Worm (Caenorhabditis elegans): ENCODE results near the gene fut-6.

DNA sequence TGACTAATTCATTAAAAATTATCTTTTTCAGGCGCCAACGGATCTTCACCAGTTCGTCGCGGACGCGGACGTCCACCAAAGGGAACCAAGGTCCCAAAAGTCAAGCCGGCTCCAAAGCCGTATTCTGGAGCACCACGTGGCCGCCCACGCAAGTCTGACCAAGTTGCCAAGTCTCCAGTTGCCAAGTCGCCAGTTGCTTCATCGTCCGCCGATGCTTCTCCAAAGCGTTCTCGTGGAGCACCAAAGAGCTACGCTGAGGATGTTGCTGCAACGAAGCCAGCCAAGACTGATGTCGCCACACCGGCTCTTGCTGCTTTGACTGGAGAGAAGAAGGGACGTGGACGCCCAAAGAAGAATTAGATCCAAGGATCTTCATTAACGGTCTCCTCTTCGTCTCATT lies 17.5 kb upstream of the fut-6 start:
- TF ChIP-seq lsy-2 (tag; optimal IDR thresholded peaks at IDR 0.05) (no peak), ZK546.5 (tag; optimal IDR thresholded peaks at IDR 0.05) (no peak), egl-27 (tag; optimal IDR thresholded peaks at IDR 0.05) (no peak), elt-1 (tag; optimal IDR thresholded peaks at IDR 0.05) (no peak), lin-13 (GFP tag; optimal IDR thresholded peaks at IDR 0.05) (no peak), skn-1 (tag; optimal IDR thresholded peaks at IDR 0.05) (no peak), nhr-12 (tag; optimal IDR thresholded peaks at IDR 0.05) (no peak), nhr-77 (tag; optimal IDR thresholded peaks at IDR 0.05) (no peak), R02D3.7 (tag; optimal IDR thresholded peaks at IDR 0.05) (no peak), nhr-23 (tag; optimal IDR thresholded peaks at IDR 0.05) (no peak), aly-2 (tag; optimal IDR thresholded peaks at IDR 0.05) (no peak), ceh-82 (tag; optimal IDR thresholded peaks at IDR 0.05) (no peak), blmp-1 (tag; optimal IDR thresholded peaks at IDR 0.05; ENCODE audit: insufficient read depth) (no peak)
